Worm (Caenorhabditis elegans): ENCODE data around the gene H35N09.2.

The H35N09.2 gene

ce11 chrX:8568423-8568903 lies 36.4 kb downstream of the H35N09.2 start:
- TF ChIP-seq elt-1 (tag; optimal IDR thresholded peaks at IDR 0.05) (no peak), fkh-2 (tag; optimal IDR thresholded peaks at IDR 0.05) (no peak), mdl-1 (tag; optimal IDR thresholded peaks at IDR 0.05) (no peak), nhr-77 (tag; optimal IDR thresholded peaks at IDR 0.05) (no peak), ztf-4 (tag; optimal IDR thresholded peaks at IDR 0.05) (no peak), egl-27 (tag; optimal IDR thresholded peaks at IDR 0.05) (no peak), nhr-76 (tag; optimal IDR thresholded peaks at IDR 0.05) (no peak), nhr-25 (tag; optimal IDR thresholded peaks at IDR 0.05) (peak; percentile 28), egl-5 (tag; optimal IDR thresholded peaks at IDR 0.05) (no peak), nhr-28 (tag; optimal IDR thresholded peaks at IDR 0.05) (no peak), daf-12 (tag; optimal IDR thresholded peaks at IDR 0.05) (no peak), jun-1 (tag; optimal IDR thresholded peaks at IDR 0.05) (peak; percentile 51), elt-3 (tag; optimal IDR thresholded peaks at IDR 0.05) (no peak), ceh-28 (tag; optimal IDR thresholded peaks at IDR 0.05) (no peak), nhr-67 (tag; optimal IDR thresholded peaks at IDR 0.05) (no peak), tbx-2 (tag; optimal IDR thresholded peaks at IDR 0.05) (no peak), aly-2 (tag; optimal IDR thresholded peaks at IDR 0.05) (no peak), nhr-11 (tag; optimal IDR thresholded peaks at IDR 0.05) (no peak), eor-1 (tag; optimal IDR thresholded peaks at IDR 0.05) (no peak), skn-1 (tag; optimal IDR thresholded peaks at IDR 0.05) (no peak), unc-62 (GFP tag; optimal IDR thresholded peaks at IDR 0.05) (peak; percentile 7), nhr-43 (tag; optimal IDR thresholded peaks at IDR 0.05; ENCODE audit: poor library complexity, severe bottlenecking) (no peak), elt-2 (tag; optimal IDR thresholded peaks at IDR 0.05) (peak; percentile 88), pqm-1 (tag; optimal IDR thresholded peaks at IDR 0.05) (peak; percentile 31), ceh-9 (tag; optimal IDR thresholded peaks at IDR 0.05) (no peak), ztf-11 (tag; optimal IDR thresholded peaks at IDR 0.05) (no peak), fkh-10 (GFP tag; optimal IDR thresholded peaks at IDR 0.05) (no peak), unc-39 (tag; optimal IDR thresholded peaks at IDR 0.05) (no peak), ceh-16 (tag; optimal IDR thresholded peaks at IDR 0.05) (no peak), ZK546.5 (tag; optimal IDR thresholded peaks at IDR 0.05) (no peak), lin-39 (tag; optimal IDR thresholded peaks at IDR 0.05) (no peak), nhr-23 (tag; optimal IDR thresholded peaks at IDR 0.05) (peak; percentile 48), lin-15B (tag; optimal IDR thresholded peaks at IDR 0.05) (no peak), zag-1 (tag; optimal IDR thresholded peaks at IDR 0.05) (no peak), ama-1 (optimal IDR thresholded peaks at IDR 0.05) (no peak), sea-2 (GFP tag; optimal IDR thresholded peaks at IDR 0.05) (no peak), nhr-12 (tag; optimal IDR thresholded peaks at IDR 0.05) (no peak), R02D3.7 (tag; optimal IDR thresholded peaks at IDR 0.05) (no peak), hmg-11 (tag; optimal IDR thresholded peaks at IDR 0.05) (no peak), mml-1 (tag; optimal IDR thresholded peaks at IDR 0.05) (no peak), lsy-12 (tag; optimal IDR thresholded peaks at IDR 0.05) (no peak), pha-4 (tag; optimal IDR thresholded peaks at IDR 0.05) (no peak)

ce11 chrX:8567823-8568314 lies 37.0 kb downstream of the H35N09.2 start:
- TF ChIP-seq lin-39 (tag; optimal IDR thresholded peaks at IDR 0.05), result no peak
- no peak for TF ChIP-seq egl-27 (tag; optimal IDR thresholded peaks at IDR 0.05)
- TF ChIP-seq ceh-9 (tag; optimal IDR thresholded peaks at IDR 0.05), result no peak
- TF ChIP-seq elt-2 (tag; optimal IDR thresholded peaks at IDR 0.05), result peak; percentile 38
- TF ChIP-seq zag-1 (tag; optimal IDR thresholded peaks at IDR 0.05), result no peak
- TF ChIP-seq ceh-28 (tag; optimal IDR thresholded peaks at IDR 0.05), result no peak

ce11 chrX:8567166-8567565 lies 37.7 kb downstream of the H35N09.2 start:
- peak in 1 of 3 experiments; percentile 6 for TF ChIP-seq elt-3 (tag; optimal IDR thresholded peaks at IDR 0.05)
- no peak for TF ChIP-seq ceh-9 (tag; optimal IDR thresholded peaks at IDR 0.05)
- TF ChIP-seq unc-62 (GFP tag; optimal IDR thresholded peaks at IDR 0.05), result peak; percentile 18
- no peak for TF ChIP-seq nfya-1 (tag; optimal IDR thresholded peaks at IDR 0.05; ENCODE audit: insufficient read depth)
- TF ChIP-seq elt-2 (tag; optimal IDR thresholded peaks at IDR 0.05), result peak; percentile 96
- TF ChIP-seq ztf-11 (tag; optimal IDR thresholded peaks at IDR 0.05), result no peak
- TF ChIP-seq nhr-43 (tag; optimal IDR thresholded peaks at IDR 0.05; ENCODE audit: poor library complexity, severe bottlenecking), result no peak

Data from whole organism, L3 larva.